Worm (Caenorhabditis elegans): Measurements from ENCODE around the gene srh-247.
"Not testable (repeated sequence)": the region's sequence is repeated elsewhere in the genome, so short reads cannot be mapped to it uniquely, and the experiment has no call there.

ce11 chrV:2955342-2955741 lies 21.4 kb upstream of the srh-247 start, which contains the start of gene srh-248:
- TF ChIP-seq gei-17 (GFP tag; optimal IDR thresholded peaks at IDR 0.05); ztf-3 (GFP tag; optimal IDR thresholded peaks at IDR 0.05); F39B2.1 (GFP tag; IDR thresholded peaks at IDR 0.05); pbrm-1 (GFP tag; IDR thresholded peaks at IDR 0.05); snpc-4 (GFP tag; optimal IDR thresholded peaks at IDR 0.05); snpc-4 (tag; optimal IDR thresholded peaks at IDR 0.05); B0035.1 (tag; optimal IDR thresholded peaks at IDR 0.05): not testable (repeated sequence)
